Worm (Caenorhabditis elegans) whole organism, young adult: ENCODE measurements around the gene clc-7.

Source experiments
- B0019.2 ChIP-seq: fragments of 200-800 bp; sonication (Bioruptor generic); conservative IDR thresholded peaks from 2 replicates; pipeline ENCODE4 v1.3.6; 2022; ENCODE audit warnings: missing genetic modification reagents, missing genetic modification characterization, missing compliant biosample characterization
- B0261.1 ChIP-seq: sonication (generic microtip); optimal IDR thresholded peaks from 2 replicates; lab custom pipeline; 2016; ENCODE audit warnings: mild to moderate bottlenecking, missing genetic modification characterization, moderate library complexity, missing compliant biosample characterization
- C06A6.2 ChIP-seq: fragments of 200-800 bp; sonication (Bioruptor generic); conservative IDR thresholded peaks from 2 replicates; pipeline ENCODE4 v1.3.6; 2022; ENCODE audit warnings: missing genetic modification characterization, missing compliant biosample characterization
- F39B2.1 ChIP-seq: fragments of 200-800 bp; sonication (Bioruptor generic); IDR thresholded peaks from 2 replicates; pipeline ENCODE4 v1.3.6; 2022; ENCODE audit warnings: missing genetic modification reagents, missing genetic modification characterization, missing compliant biosample characterization
- F49E8.2 ChIP-seq: sonication (generic microtip); optimal IDR thresholded peaks from 3 replicates; lab custom pipeline; 2017; ENCODE audit warnings: missing genetic modification characterization, mild to moderate bottlenecking, missing compliant biosample characterization, antibody characterized with exemption, moderate library complexity; ENCODE audit not compliant: insufficient read depth
- F57A8.1 ChIP-seq: fragments of 200-800 bp; sonication (Bioruptor generic); optimal IDR thresholded peaks from 2 replicates; lab custom pipeline; 2018; ENCODE audit warnings: mild to moderate bottlenecking, missing genetic modification characterization, moderate library complexity, missing compliant biosample characterization
- K11D2.4 ChIP-seq: fragments of 200-800 bp; sonication (Bioruptor generic); IDR thresholded peaks from 2 replicates; pipeline ENCODE4 v1.3.6; 2022; ENCODE audit warnings: missing genetic modification reagents, missing genetic modification characterization, missing compliant biosample characterization
- Y53F4B.3 ChIP-seq: fragments of 200-800 bp; sonication (Bioruptor generic); IDR thresholded peaks from 2 replicates; pipeline ENCODE4 v1.3.6; 2022; ENCODE audit warnings: missing genetic modification reagents, missing genetic modification characterization, missing compliant biosample characterization
- Y67H2A.10 ChIP-seq: fragments of 200-800 bp; sonication (Bioruptor generic); conservative IDR thresholded peaks from 2 replicates; pipeline ENCODE4 v1.3.6; 2022; ENCODE audit warnings: missing genetic modification reagents, missing genetic modification characterization, missing compliant biosample characterization
- ZK185.1 ChIP-seq: sonication (generic microtip); optimal IDR thresholded peaks from 2 replicates; lab custom pipeline; 2016; ENCODE audit warnings: mild to moderate bottlenecking, missing genetic modification characterization, missing compliant biosample characterization; ENCODE audit not compliant: poor library complexity, severe bottlenecking
- akir-1 ChIP-seq: fragments of 200-800 bp; sonication (Bioruptor generic); optimal IDR thresholded peaks from 2 replicates; lab custom pipeline; 2018; ENCODE audit warnings: mild to moderate bottlenecking, missing genetic modification characterization, moderate library complexity, missing compliant biosample characterization
- aptf-3 ChIP-seq: fragments of 200-800 bp; sonication (Bioruptor generic); IDR thresholded peaks from 2 replicates; pipeline ENCODE4 v1.3.6; 2022; ENCODE audit warnings: missing genetic modification characterization, missing compliant biosample characterization
- attf-5 ChIP-seq: fragments of 200-800 bp; sonication (Bioruptor generic); optimal IDR thresholded peaks from 2 replicates; lab custom pipeline; 2018; ENCODE audit warnings: mild to moderate bottlenecking, missing genetic modification characterization, missing compliant biosample characterization
- dox-1 ChIP-seq: fragments of 200-800 bp; sonication (Bioruptor generic); IDR thresholded peaks from 2 replicates; pipeline ENCODE4 v1.3.6; 2022; ENCODE audit warnings: missing genetic modification reagents, missing genetic modification characterization, missing compliant biosample characterization
- egrh-3 ChIP-seq: fragments of 200-800 bp; sonication (Bioruptor generic); IDR thresholded peaks from 2 replicates; pipeline ENCODE4 v1.3.6; 2022; ENCODE audit warnings: missing genetic modification reagents, missing genetic modification characterization, missing compliant biosample characterization
- ets-4 ChIP-seq: fragments of 200-800 bp; sonication (Bioruptor generic); optimal IDR thresholded peaks from 2 replicates; lab custom pipeline; 2018; ENCODE audit warnings: mild to moderate bottlenecking, missing genetic modification characterization, missing compliant biosample characterization
- gei-17 ChIP-seq: fragments of 200-800 bp; sonication (Bioruptor generic); optimal IDR thresholded peaks from 2 replicates; lab custom pipeline; 2018; ENCODE audit warnings: mild to moderate bottlenecking, missing genetic modification characterization, missing compliant biosample characterization
- him-1 ChIP-seq: sonication (generic microtip); optimal IDR thresholded peaks from 2 replicates; lab custom pipeline; 2016; ENCODE audit warnings: missing genotype, missing genetic modification reagents, missing genetic modification characterization, missing compliant biosample characterization
- hmg-20 ChIP-seq: fragments of 200-800 bp; sonication (Bioruptor generic); IDR thresholded peaks from 2 replicates; pipeline ENCODE4 v1.3.6; 2022; ENCODE audit warnings: missing genetic modification reagents, missing genetic modification characterization, missing compliant biosample characterization
- hrde-1 ChIP-seq: sonication (generic microtip); optimal IDR thresholded peaks from 2 replicates; lab custom pipeline; 2016; ENCODE audit warnings: missing genetic modification characterization, mild to moderate bottlenecking, missing compliant biosample characterization, moderate library complexity, missing genotype, missing genetic modification reagents, borderline replicate concordance
- let-526 ChIP-seq: fragments of 200-800 bp; sonication (Bioruptor generic); IDR thresholded peaks from 2 replicates; pipeline ENCODE4 v1.3.6; 2022; ENCODE audit warnings: missing genetic modification reagents, missing genetic modification characterization, missing compliant biosample characterization
- let-607 ChIP-seq, 2 experiments: fragments of 200-800 bp in 1 of 2; sonication (Bioruptor generic) in 1 of 2; sonication (generic microtip) in 1 of 2; optimal IDR thresholded peaks; 2 replicates each; lab custom pipeline; 2016 to 2018; ENCODE audit warnings: mild to moderate bottlenecking in 2 of 2, missing compliant biosample characterization in 2 of 2, missing genetic modification characterization in 2 of 2, moderate library complexity in 2 of 2, missing genotype in 1 of 2
- lin-40 ChIP-seq: sonication (generic microtip); optimal IDR thresholded peaks from 2 replicates; lab custom pipeline; 2016; ENCODE audit warnings: missing genetic modification characterization, mild to moderate bottlenecking, missing compliant biosample characterization, missing genotype, missing genetic modification reagents
- lin-54 ChIP-seq: fragments of 200-800 bp; sonication (Bioruptor generic); optimal IDR thresholded peaks from 2 replicates; lab custom pipeline; 2018; ENCODE audit warnings: mild to moderate bottlenecking, missing genetic modification characterization, missing compliant biosample characterization
- lir-1 ChIP-seq: fragments of 200-800 bp; sonication (Bioruptor generic); conservative IDR thresholded peaks from 2 replicates; pipeline ENCODE4 v1.3.6; 2022; ENCODE audit warnings: missing genetic modification reagents, missing genetic modification characterization, missing compliant biosample characterization
- lsl-1 ChIP-seq: fragments of 200-800 bp; sonication (Bioruptor generic); optimal IDR thresholded peaks from 2 replicates; lab custom pipeline; 2018; ENCODE audit warnings: mild to moderate bottlenecking, missing genetic modification characterization, moderate library complexity, missing compliant biosample characterization
- madf-6 ChIP-seq: fragments of 200-800 bp; sonication (Bioruptor generic); IDR thresholded peaks from 2 replicates; pipeline ENCODE4 v1.3.6; 2022; ENCODE audit warnings: missing genetic modification reagents, missing genetic modification characterization, missing compliant biosample characterization
- madf-8 ChIP-seq: fragments of 200-800 bp; sonication (Bioruptor generic); conservative IDR thresholded peaks from 2 replicates; pipeline ENCODE4 v1.3.6; 2022; ENCODE audit warnings: missing genetic modification reagents, missing genetic modification characterization, missing compliant biosample characterization
- mel-28 ChIP-seq: sonication (generic microtip); optimal IDR thresholded peaks from 2 replicates; lab custom pipeline; 2016; ENCODE audit warnings: borderline replicate concordance, mild to moderate bottlenecking, missing genetic modification characterization, missing compliant biosample characterization
- nfyb-1 ChIP-seq: fragments of 200-800 bp; sonication (Bioruptor generic); IDR thresholded peaks from 2 replicates; pipeline ENCODE4 v1.3.6; 2022; ENCODE audit warnings: missing genetic modification reagents, missing genetic modification characterization, missing compliant biosample characterization
- nhr-179 ChIP-seq: sonication (generic microtip); optimal IDR thresholded peaks from 2 replicates; lab custom pipeline; 2016; ENCODE audit warnings: mild to moderate bottlenecking, missing genetic modification characterization, missing compliant biosample characterization
- nhr-27 ChIP-seq: fragments of 200-800 bp; sonication (Bioruptor generic); optimal IDR thresholded peaks from 2 replicates; lab custom pipeline; 2018; ENCODE audit warnings: mild to moderate bottlenecking, missing genetic modification characterization, moderate library complexity, missing compliant biosample characterization
- nhr-90 ChIP-seq: sonication (generic microtip); optimal IDR thresholded peaks from 2 replicates; lab custom pipeline; 2016; ENCODE audit warnings: missing genotype, mild to moderate bottlenecking, missing genetic modification characterization, missing compliant biosample characterization
- pbrm-1 ChIP-seq: fragments of 200-800 bp; sonication (Bioruptor generic); IDR thresholded peaks from 2 replicates; pipeline ENCODE4 v1.3.6; 2022; ENCODE audit warnings: missing genetic modification reagents, missing genetic modification characterization, missing compliant biosample characterization
- rec-8 ChIP-seq, 2 experiments: sonication (generic microtip); optimal IDR thresholded peaks; 2 replicates each; lab custom pipeline; 2016; ENCODE audit warnings: mild to moderate bottlenecking in 2 of 2, missing genetic modification characterization in 2 of 2, missing genetic modification reagents in 2 of 2, missing genotype in 2 of 2, missing biosample characterization in 1 of 2, missing compliant biosample characterization in 1 of 2, moderate library complexity in 1 of 2
- sea-2 ChIP-seq: fragments of 200-800 bp; sonication (Bioruptor generic); IDR thresholded peaks from 2 replicates; pipeline ENCODE4 v1.3.6; 2022; ENCODE audit warnings: missing genetic modification characterization, missing compliant biosample characterization
- tlf-1 ChIP-seq: fragments of 200-800 bp; sonication (Bioruptor generic); optimal IDR thresholded peaks from 2 replicates; lab custom pipeline; 2018; ENCODE audit warnings: mild to moderate bottlenecking, missing genetic modification characterization, missing compliant biosample characterization
- zfh-2 ChIP-seq: fragments of 200-800 bp; sonication (Bioruptor generic); conservative IDR thresholded peaks from 2 replicates; pipeline ENCODE4 v1.3.6; 2022; ENCODE audit warnings: missing genetic modification reagents, missing genetic modification characterization, missing compliant biosample characterization
- ztf-22 ChIP-seq: fragments of 200-800 bp; sonication (Bioruptor generic); optimal IDR thresholded peaks from 2 replicates; lab custom pipeline; 2018; ENCODE audit warnings: mild to moderate bottlenecking, missing genetic modification characterization, moderate library complexity, missing compliant biosample characterization

clc-7 gene

ce11 chrX:5077696-5078343 is 9.9 kb downstream of the clc-7 start, which contains the start of gene cal-5 (continued):
- TF ChIP-seq lsl-1 (GFP tag; lab: Kevin White, UChicago) = no peak
- TF ChIP-seq ets-4 (GFP tag; lab: Kevin White, UChicago) = peak; percentile 10
- no peak for TF ChIP-seq attf-5
- no peak for TF ChIP-seq nhr-90 (tag; lab: Kevin White, UChicago)
- no peak for TF ChIP-seq lin-54 (GFP tag; lab: Kevin White, UChicago)
- TF ChIP-seq aptf-3 (GFP tag; lab: Robert Waterston, UW) = no peak
- peak in 1 of 2 experiments; percentile 81 for TF ChIP-seq let-607 (tag; optimal IDR thresholded peaks at IDR 0.05; lab: Kevin White, UChicago)

ce11 chrX:5079297-5079696 is 11.4 kb downstream of the clc-7 start:
- TF ChIP-seq F39B2.1 = no peak
- TF ChIP-seq ZK185.1 (tag; lab: Kevin White, UChicago) = no peak
- no peak for TF ChIP-seq him-1 (tag; lab: Kevin White, UChicago)
- no peak for TF ChIP-seq ztf-22
- no peak for TF ChIP-seq akir-1 (GFP tag; lab: Kevin White, UChicago)
- peak; percentile 8 for TF ChIP-seq lin-40
- TF ChIP-seq K11D2.4 (GFP tag; lab: Robert Waterston, UW) = 0 out of 2 replicates have a peak, but pooled peaks have one; percentile 25

ce11 chrX:5084080-5084479 is 16.2 kb downstream of the clc-7 start:
- TF ChIP-seq C06A6.2 (GFP tag; lab: Robert Waterston, UW) (no peak), zfh-2 (GFP tag; lab: Robert Waterston, UW) (0 out of 2 replicates have a peak, but pooled peaks have one; percentile 34)

ce11 chrX:5084495-5084894 is 16.6 kb downstream of the clc-7 start, which contains the start of gene ets-5:
ets-5 (minus strand) TSS chrX:5084526.
- TF ChIP-seq dox-1 (no peak), pbrm-1 (GFP tag; lab: Robert Waterston, UW) (no peak), let-526 (GFP tag; lab: Robert Waterston, UW) (0 out of 2 replicates have a peak, but pooled peaks have one; percentile 28)

- TF ChIP-seq akir-1 (GFP tag; lab: Kevin White, UChicago) (no peak), mel-28 (no peak), nfyb-1 (GFP tag; lab: Robert Waterston, UW) (peak; percentile 92), egrh-3 (GFP tag; lab: Robert Waterston, UW) (peak; percentile 51; the same call in 1 of the 2 replicates), hrde-1 (tag; lab: Kevin White, UChicago) (peak; percentile 55), madf-6 (GFP tag; lab: Robert Waterston, UW) (peak; percentile 55), tlf-1 (GFP tag; lab: Kevin White, UChicago) (peak; percentile 60), madf-8 (no peak; the same call in 1 of the 2 replicates), lin-54 (GFP tag; lab: Kevin White, UChicago) (peak; percentile 64), F57A8.1 (peak; percentile 73), let-526 (GFP tag; lab: Robert Waterston, UW) (peak; percentile 67), nhr-27 (tag; lab: Kevin White, UChicago) (peak; percentile 52), F49E8.2 (tag; lab: Kevin White, UChicago) (peak; percentile 6), gei-17 (GFP tag; lab: Kevin White, UChicago) (peak; percentile 79), nhr-179 (tag; lab: Kevin White, UChicago) (peak; percentile 49), hmg-20 (GFP tag; lab: Robert Waterston, UW) (peak; percentile 64), B0261.1 (tag; lab: Kevin White, UChicago) (peak; percentile 98), Y53F4B.3 (no peak), rec-8 (tag; optimal IDR thresholded peaks at IDR 0.05; lab: Kevin White, UChicago) (peak; percentile 64 to 93), lir-1 (GFP tag; lab: Robert Waterston, UW) (peak; percentile 61; the same call in 1 of the 2 replicates), him-1 (tag; lab: Kevin White, UChicago) (peak; percentile 79), sea-2 (GFP tag; lab: Robert Waterston, UW) (0 out of 2 replicates have a peak, but pooled peaks have one; percentile 74), Y67H2A.10 (GFP tag; lab: Robert Waterston, UW) (0 out of 2 replicates have a peak, but pooled peaks have one; percentile 12), B0019.2 (GFP tag; lab: Robert Waterston, UW) (no peak)
These were observed 17.6 kb downstream of the clc-7 start for ce11 chrX:5085465-5085864.
